Worm (Caenorhabditis elegans) whole organism, dauer: ENCODE data around the gene C33B4.5.

Source experiments
- unc-62 ChIP-seq: sonication (generic microtip); optimal IDR thresholded peaks from 2 replicates; lab custom pipeline; 2017; ENCODE audit warnings: missing biosample characterization, missing genetic modification reagents, missing genetic modification characterization

C33B4.5 gene

ce11 chrII:11424579-11425316 is 41.6 kb downstream of the C33B4.5 start, which contains the start of gene C05D12.3:
TSS of gene C05D12.3 (plus strand) at chrII:11425266.
- no peak for TF ChIP-seq unc-62

ce11 chrII:11427322-11427721 is 44.2 kb downstream of the C33B4.5 start:
- TF ChIP-seq unc-62 = no peak

ce11 chrII:11428599-11428998 is 45.5 kb downstream of the C33B4.5 start:
- no peak for TF ChIP-seq unc-62

ce11 chrII:11431584-11431983 is 48.5 kb downstream of the C33B4.5 start, which contains the start of gene C05D12.4:
TSS of gene C05D12.4 (plus strand) at chrII:11431884.
- TF ChIP-seq unc-62 = no peak

- TF ChIP-seq unc-62 = no peak
Measured at ce11 chrII:11433942-11434341, 50.8 kb downstream of the C33B4.5 start, which contains the start of gene C05D12.5. TSS of gene C05D12.5 (plus strand) at chrII:11434242.
